Fruit fly (Drosophila melanogaster) whole organism, embryonic: ENCODE measurements around the gene CG32855.

ENCODE experiments used
- BtbVII ChIP-seq: fragments of 200-800 bp; sonication (Bioruptor generic); optimal IDR thresholded peaks from 3 replicates; lab custom pipeline; 2017; ENCODE audit warnings: missing biosample characterization, mild to moderate bottlenecking, missing genetic modification characterization
- Bteb2 ChIP-seq: fragments of 200-800 bp; sonication (Bioruptor generic); optimal IDR thresholded peaks from 2 replicates; lab custom pipeline; 2016; ENCODE audit warnings: missing biosample characterization, missing genetic modification characterization
- CG10274 ChIP-seq: fragments of 200-800 bp; sonication (Bioruptor generic); optimal IDR thresholded peaks from 3 replicates; lab custom pipeline; 2017; ENCODE audit warnings: missing biosample characterization, mild to moderate bottlenecking, missing genetic modification characterization
- CG10462 ChIP-seq: fragments of 200-800 bp; sonication (Bioruptor generic); optimal IDR thresholded peaks from 2 replicates; lab custom pipeline; 2016; ENCODE audit warnings: missing biosample characterization, missing genetic modification characterization
- CG10565 ChIP-seq: fragments of 200-800 bp; sonication (Bioruptor generic); optimal IDR thresholded peaks from 3 replicates; lab custom pipeline; 2016; ENCODE audit warnings: missing biosample characterization, mild to moderate bottlenecking, missing genetic modification characterization
- CG10959 ChIP-seq: fragments of 200-800 bp; sonication (Bioruptor generic); IDR thresholded peaks from 2 replicates; pipeline ENCODE4 v1.3.6; 2022; ENCODE audit warnings: missing biosample characterization, missing genetic modification characterization
- CG11093 ChIP-seq: fragments of 200-800 bp; sonication (Bioruptor generic); IDR thresholded peaks from 3 replicates; pipeline ENCODE4 v1.3.6; 2022; ENCODE audit warnings: missing biosample characterization, missing genetic modification characterization
- CG11504 ChIP-seq: fragments of 200-800 bp; sonication (Bioruptor generic); optimal IDR thresholded peaks from 3 replicates; lab custom pipeline; 2019; ENCODE audit warnings: missing biosample characterization, mild to moderate bottlenecking, missing genetic modification characterization, moderate library complexity
- CG1233 ChIP-seq: fragments of 200-800 bp; sonication (Bioruptor generic); optimal IDR thresholded peaks from 4 replicates; lab custom pipeline; 2018; ENCODE audit warnings: missing biosample characterization, mild to moderate bottlenecking, missing genetic modification characterization
- CG12391 ChIP-seq: fragments of 200-800 bp; sonication (Bioruptor generic); optimal IDR thresholded peaks from 3 replicates; lab custom pipeline; 2018; ENCODE audit warnings: missing biosample characterization, mild to moderate bottlenecking, missing genetic modification characterization, moderate library complexity
- CG16815 ChIP-seq: fragments of 200-800 bp; sonication (Bioruptor generic); optimal IDR thresholded peaks from 3 replicates; lab custom pipeline; 2017; ENCODE audit warnings: missing biosample characterization, mild to moderate bottlenecking, missing genetic modification characterization
- CG1792 ChIP-seq: fragments of 200-800 bp; sonication (Bioruptor generic); optimal IDR thresholded peaks from 2 replicates; lab custom pipeline; 2016; ENCODE audit warnings: missing biosample characterization, missing genetic modification characterization
- CG18262 ChIP-seq: fragments of 200-800 bp; optimal IDR thresholded peaks from 3 replicates; lab custom pipeline; 2019; ENCODE audit warnings: missing biosample characterization, mild to moderate bottlenecking, missing genetic modification characterization, moderate library complexity
- CG3726 ChIP-seq: fragments of 200-800 bp; sonication (Bioruptor generic); IDR thresholded peaks from 3 replicates; pipeline ENCODE4, ENCODE4 v1.3.6; 2022; ENCODE audit warnings: missing biosample characterization, missing genetic modification characterization
- CG4404 ChIP-seq: fragments of 200-800 bp; sonication (Bioruptor generic); IDR thresholded peaks from 2 replicates; pipeline ENCODE4 v1.3.6; 2022; ENCODE audit warnings: missing biosample characterization, missing genetic modification characterization
- CG5245 ChIP-seq: fragments of 200-800 bp; sonication (Bioruptor generic); optimal IDR thresholded peaks from 3 replicates; lab custom pipeline; 2016; ENCODE audit warnings: missing biosample characterization, missing genetic modification characterization
- CG7928 ChIP-seq: fragments of 200-800 bp; sonication (Bioruptor generic); optimal IDR thresholded peaks from 2 replicates; lab custom pipeline; 2017; ENCODE audit warnings: missing biosample characterization, mild to moderate bottlenecking, missing genetic modification characterization
- CG8359 ChIP-seq: fragments of 200-800 bp; sonication (Bioruptor generic); optimal IDR thresholded peaks from 2 replicates; lab custom pipeline; 2017; ENCODE audit warnings: missing biosample characterization, mild to moderate bottlenecking, missing genetic modification characterization, borderline replicate concordance
- CG8944 ChIP-seq: fragments of 200-800 bp; sonication (Bioruptor generic); optimal IDR thresholded peaks from 3 replicates; lab custom pipeline; 2016; ENCODE audit warnings: missing biosample characterization, missing genetic modification characterization
- CG9797 ChIP-seq: fragments of 200-800 bp; sonication (Bioruptor generic); optimal IDR thresholded peaks from 3 replicates; lab custom pipeline; 2018; ENCODE audit warnings: missing biosample characterization, mild to moderate bottlenecking, missing genetic modification characterization
- CG9876 ChIP-seq: fragments of 200-800 bp; sonication (Bioruptor generic); optimal IDR thresholded peaks from 2 replicates; lab custom pipeline; 2016; ENCODE audit warnings: missing biosample characterization, missing genetic modification characterization
- CoRest ChIP-seq: fragments of 200-800 bp; sonication (Bioruptor generic); optimal IDR thresholded peaks from 3 replicates; lab custom pipeline; 2018; ENCODE audit warnings: missing biosample characterization, mild to moderate bottlenecking, missing genetic modification characterization, moderate library complexity
- Gug ChIP-seq: fragments of 200-800 bp; sonication (Bioruptor generic); IDR thresholded peaks from 4 replicates; pipeline ENCODE4 v1.3.6; 2022; ENCODE audit warnings: missing biosample characterization, missing genetic modification characterization
- H2.0 ChIP-seq: fragments of 200-800 bp; sonication (Bioruptor generic); IDR thresholded peaks from 2 replicates; pipeline ENCODE4 v1.3.6; 2022; ENCODE audit warnings: missing biosample characterization, missing genetic modification characterization
- Lpt ChIP-seq: fragments of >200 bp; optimal IDR thresholded peaks from 2 replicates; lab custom pipeline; 2018; ENCODE audit warnings: missing biosample characterization, missing genetic modification characterization
- Mes4 ChIP-seq: fragments of 200-800 bp; sonication (Bioruptor generic); optimal IDR thresholded peaks from 2 replicates; lab custom pipeline; 2016; ENCODE audit warnings: missing biosample characterization, missing genetic modification characterization
- YL-1 ChIP-seq: fragments of 200-800 bp; sonication (Bioruptor generic); optimal IDR thresholded peaks from 3 replicates; lab custom pipeline; 2017; ENCODE audit warnings: missing biosample characterization, mild to moderate bottlenecking, missing genetic modification characterization
- bab2 ChIP-seq: fragments of 200-800 bp; sonication (Bioruptor generic); optimal IDR thresholded peaks from 2 replicates; lab custom pipeline; 2016; ENCODE audit warnings: missing biosample characterization, missing genetic modification characterization
- bbx ChIP-seq: fragments of 200-800 bp; sonication (Bioruptor generic); IDR thresholded peaks from 2 replicates; pipeline ENCODE4 v1.3.6; 2022; ENCODE audit warnings: missing biosample characterization, missing genetic modification characterization; ENCODE audit not compliant: partially characterized antibody
- chif ChIP-seq, 2 experiments: fragments of 200-800 bp; sonication (Bioruptor generic); optimal IDR thresholded peaks; 3 replicates each; lab custom pipeline; 2016; ENCODE audit warnings: missing biosample characterization in 2 of 2, missing genetic modification characterization in 2 of 2
- chinmo ChIP-seq: fragments of 200-800 bp; sonication (Bioruptor generic); IDR thresholded peaks from 4 replicates; pipeline ENCODE4 v1.3.6; 2022; ENCODE audit warnings: missing biosample characterization, missing genetic modification characterization; ENCODE audit not compliant: partially characterized antibody
- chm ChIP-seq: fragments of 200-800 bp; sonication (Bioruptor generic); IDR thresholded peaks from 2 replicates; pipeline ENCODE4 v1.3.6; 2022; ENCODE audit warnings: missing biosample characterization, missing genetic modification characterization
- chn ChIP-seq: fragments of 200-800 bp; sonication (Bioruptor generic); optimal IDR thresholded peaks from 2 replicates; lab custom pipeline; 2016; ENCODE audit warnings: missing biosample characterization, missing genetic modification characterization
- crc ChIP-seq: fragments of 200-800 bp; sonication (Bioruptor generic); optimal IDR thresholded peaks from 2 replicates; lab custom pipeline; 2016; ENCODE audit warnings: missing biosample characterization, missing genetic modification characterization
- dysf ChIP-seq: fragments of 200-800 bp; sonication (Bioruptor generic); IDR thresholded peaks from 3 replicates; pipeline ENCODE4 v1.3.6; 2022; ENCODE audit warnings: missing biosample characterization, missing genetic modification characterization
- ewg ChIP-seq: fragments of 200-800 bp; sonication (Bioruptor generic); optimal IDR thresholded peaks from 3 replicates; lab custom pipeline; 2017; ENCODE audit warnings: mild to moderate bottlenecking, missing biosample characterization, missing genetic modification reagents, missing genetic modification characterization
- grn ChIP-seq: fragments of 200-800 bp; sonication (Bioruptor generic); optimal IDR thresholded peaks from 3 replicates; lab custom pipeline; 2017; ENCODE audit warnings: missing biosample characterization, missing genetic modification characterization
- ham ChIP-seq: fragments of 200-800 bp; sonication (Bioruptor generic); IDR thresholded peaks from 2 replicates; pipeline ENCODE4 v1.3.6; 2022; ENCODE audit warnings: missing biosample characterization, missing genetic modification characterization
- jing ChIP-seq: fragments of 200-800 bp; sonication (Bioruptor generic); optimal IDR thresholded peaks from 2 replicates; lab custom pipeline; 2018; ENCODE audit warnings: missing biosample characterization, mild to moderate bottlenecking, missing genetic modification characterization
- klu ChIP-seq: fragments of 200-800 bp; sonication (Bioruptor generic); IDR thresholded peaks from 2 replicates; pipeline ENCODE4 v1.3.6; 2022; ENCODE audit warnings: missing biosample characterization, missing genetic modification characterization
- lmd ChIP-seq: fragments of 200-800 bp; sonication (Bioruptor generic); IDR thresholded peaks from 2 replicates; pipeline ENCODE4 v1.3.6; 2022; ENCODE audit warnings: missing biosample characterization, missing genetic modification characterization
- pho ChIP-seq: fragments of 200-800 bp; sonication (Bioruptor generic); optimal IDR thresholded peaks from 2 replicates; lab custom pipeline; 2016; ENCODE audit warnings: missing biosample characterization, missing genetic modification characterization
- pnt ChIP-seq: fragments of 200-800 bp; sonication (Bioruptor generic); optimal IDR thresholded peaks from 3 replicates; lab custom pipeline; 2016; ENCODE audit warnings: missing biosample characterization, missing genetic modification characterization
- sna ChIP-seq: fragments of 200-800 bp; sonication (Bioruptor generic); IDR thresholded peaks from 2 replicates; pipeline ENCODE4 v1.3.6; 2022; ENCODE audit warnings: missing biosample characterization, missing genetic modification characterization; ENCODE audit not compliant: partially characterized antibody
- sr ChIP-seq: fragments of 200-800 bp; sonication (Bioruptor generic); IDR thresholded peaks from 3 replicates; pipeline ENCODE4 v1.3.6; 2022; ENCODE audit warnings: missing biosample characterization, missing genetic modification characterization
- tio ChIP-seq: fragments of 200-800 bp; sonication (Bioruptor generic); optimal IDR thresholded peaks from 2 replicates; lab custom pipeline; 2017; ENCODE audit warnings: missing biosample characterization, missing genetic modification characterization, inconsistent platforms
- toy ChIP-seq: fragments of 200-800 bp; sonication (Bioruptor generic); IDR thresholded peaks from 2 replicates; pipeline ENCODE4 v1.3.6; 2022; ENCODE audit warnings: missing biosample characterization, missing genetic modification characterization
- unpg ChIP-seq: fragments of 200-800 bp; sonication (Bioruptor generic); optimal IDR thresholded peaks from 3 replicates; lab custom pipeline; 2018; ENCODE audit warnings: missing biosample characterization, mild to moderate bottlenecking, missing genetic modification characterization, moderate library complexity
- vnd ChIP-seq: fragments of 200-800 bp; sonication (Bioruptor generic); IDR thresholded peaks from 3 replicates; pipeline ENCODE4 v1.3.6; 2022; ENCODE audit warnings: missing biosample characterization, missing genetic modification characterization; ENCODE audit not compliant: partially characterized antibody
- wor ChIP-seq: fragments of 200-800 bp; sonication (Bioruptor generic); IDR thresholded peaks from 2 replicates; pipeline ENCODE4 v1.3.6; 2022; ENCODE audit warnings: missing biosample characterization, missing genetic modification characterization

The CG32855 gene

dm6 chr3R:16097661-16098329, 17.0 kb upstream of the CG32855 start (continued):
- TF ChIP-seq chm (GFP tag; lab: Robert Waterston, UW) (peak; percentile 67; the same call in 1 of the 2 replicates), CG10462 (GFP tag; lab: Kevin White, UChicago) (peak; percentile 60), ewg (peak; percentile 56), lmd (GFP tag; lab: Robert Waterston, UW) (peak; percentile 83), CG10565 (GFP tag; lab: Kevin White, UChicago) (peak; percentile 42), CG3726 (peak; percentile 83; the same call in 2 of the 3 replicates), chinmo (GFP tag; lab: Robert Waterston, UW) (no peak), tio (GFP tag; lab: Kevin White, UChicago) (peak; percentile 20), pho (GFP tag; lab: Kevin White, UChicago) (no peak), ham (GFP tag; lab: Robert Waterston, UW) (no peak), wor (GFP tag; lab: Robert Waterston, UW) (peak; percentile 60), Gug (GFP tag; lab: Robert Waterston, UW) (peak; percentile 75), CG9876 (GFP tag; lab: Kevin White, UChicago) (peak; percentile 49), CG8944 (GFP tag; lab: Kevin White, UChicago) (peak; percentile 79), CG4404 (GFP tag; lab: Robert Waterston, UW) (peak; percentile 94), CG10274 (peak; percentile 31), unpg (GFP tag; lab: Kevin White, UChicago) (peak; percentile 85), pnt (GFP tag; lab: Kevin White, UChicago) (peak; percentile 83), CG11093 (GFP tag; lab: Robert Waterston, UW) (peak; percentile 67; the same call in 1 of the 3 replicates), Bteb2 (GFP tag; lab: Kevin White, UChicago) (peak; percentile 26), CG11504 (tag; lab: Kevin White, UChicago) (peak; percentile 86), jing (peak; percentile 60), bbx (GFP tag; lab: Robert Waterston, UW) (no peak), chif (GFP tag; optimal IDR thresholded peaks at IDR 0.05; lab: Kevin White, UChicago) (peak; percentile 73 to 88), bab2 (GFP tag; lab: Kevin White, UChicago) (peak; percentile 85), CG18262 (tag; lab: Kevin White, UChicago) (peak; percentile 89), CG1233 (GFP tag; lab: Kevin White, UChicago) (peak; percentile 79), grn (GFP tag; lab: Kevin White, UChicago) (peak; percentile 5), YL-1 (no peak), klu (GFP tag; lab: Robert Waterston, UW) (no peak), dysf (peak; percentile 76), vnd (GFP tag; lab: Robert Waterston, UW) (peak; percentile 45; the same call in 1 of the 3 replicates), CG16815 (GFP tag; lab: Kevin White, UChicago) (peak; percentile 80), CoRest (tag; lab: Kevin White, UChicago) (peak; percentile 74), CG8359 (peak; percentile 64), CG1792 (GFP tag; lab: Kevin White, UChicago) (peak; percentile 50), CG12391 (peak; percentile 79), Lpt (no peak), BtbVII (no peak), CG5245 (GFP tag; lab: Kevin White, UChicago) (peak; percentile 81), sna (GFP tag; lab: Robert Waterston, UW) (no peak), H2.0 (GFP tag; lab: Robert Waterston, UW) (peak; percentile 81), CG7928 (GFP tag; lab: Kevin White, UChicago) (no peak), sr (GFP tag; lab: Robert Waterston, UW) (no peak), chn (peak; percentile 76), crc (GFP tag; lab: Kevin White, UChicago) (peak; percentile 59), CG10959 (peak; percentile 92), Mes4 (GFP tag; lab: Kevin White, UChicago) (peak; percentile 53), toy (GFP tag; lab: Robert Waterston, UW) (no peak), CG9797 (GFP tag; lab: Kevin White, UChicago) (no peak)
